Worm (Caenorhabditis elegans) whole organism, L3 larva: ENCODE data around the gene F56D6.23.

Source experiments
- aly-2 ChIP-seq: fragments of 150-350 bp; optimal IDR thresholded peaks from 2 replicates; lab custom pipeline; 2014; ENCODE audit warnings: missing biosample characterization, missing genetic modification characterization
- ama-1 ChIP-seq: fragments of 150-350 bp; optimal IDR thresholded peaks from 2 replicates; lab custom pipeline; 2018
- fos-1 ChIP-seq: fragments of 150-350 bp; optimal IDR thresholded peaks from 2 replicates; lab custom pipeline; 2014; ENCODE audit warnings: missing biosample characterization, missing genetic modification characterization
- hmg-11 ChIP-seq: sonication (generic microtip); optimal IDR thresholded peaks from 2 replicates; lab custom pipeline; 2016; ENCODE audit warnings: missing genetic modification characterization, missing compliant biosample characterization
- lin-15B ChIP-seq: fragments of 150-350 bp; optimal IDR thresholded peaks from 2 replicates; lab custom pipeline; 2014; ENCODE audit warnings: missing biosample characterization, missing genetic modification characterization
- mdl-1 ChIP-seq: fragments of 150-350 bp; optimal IDR thresholded peaks from 2 replicates; lab custom pipeline; 2014; ENCODE audit warnings: missing biosample characterization, missing genetic modification characterization
- pqm-1 ChIP-seq: fragments of 150-350 bp; optimal IDR thresholded peaks from 2 replicates; lab custom pipeline; 2017; ENCODE audit warnings: missing biosample characterization, missing genetic modification characterization, inconsistent platforms
- sea-2 ChIP-seq: fragments of 150-350 bp; sonication (generic microtip); optimal IDR thresholded peaks from 4 replicates; lab custom pipeline; 2014; ENCODE audit warnings: missing biosample characterization, missing genetic modification reagents, missing genetic modification characterization
- tbx-2 ChIP-seq: sonication (generic microtip); optimal IDR thresholded peaks from 2 replicates; lab custom pipeline; 2016; ENCODE audit warnings: mild to moderate bottlenecking, missing genetic modification characterization, missing compliant biosample characterization
- unc-39 ChIP-seq: sonication (generic microtip); optimal IDR thresholded peaks from 4 replicates; lab custom pipeline; 2017; ENCODE audit warnings: missing biosample characterization, missing genetic modification characterization
- zag-1 ChIP-seq: fragments of 150-350 bp; optimal IDR thresholded peaks from 2 replicates; lab custom pipeline; 2014; ENCODE audit warnings: missing biosample characterization, missing genetic modification characterization

DNA sequence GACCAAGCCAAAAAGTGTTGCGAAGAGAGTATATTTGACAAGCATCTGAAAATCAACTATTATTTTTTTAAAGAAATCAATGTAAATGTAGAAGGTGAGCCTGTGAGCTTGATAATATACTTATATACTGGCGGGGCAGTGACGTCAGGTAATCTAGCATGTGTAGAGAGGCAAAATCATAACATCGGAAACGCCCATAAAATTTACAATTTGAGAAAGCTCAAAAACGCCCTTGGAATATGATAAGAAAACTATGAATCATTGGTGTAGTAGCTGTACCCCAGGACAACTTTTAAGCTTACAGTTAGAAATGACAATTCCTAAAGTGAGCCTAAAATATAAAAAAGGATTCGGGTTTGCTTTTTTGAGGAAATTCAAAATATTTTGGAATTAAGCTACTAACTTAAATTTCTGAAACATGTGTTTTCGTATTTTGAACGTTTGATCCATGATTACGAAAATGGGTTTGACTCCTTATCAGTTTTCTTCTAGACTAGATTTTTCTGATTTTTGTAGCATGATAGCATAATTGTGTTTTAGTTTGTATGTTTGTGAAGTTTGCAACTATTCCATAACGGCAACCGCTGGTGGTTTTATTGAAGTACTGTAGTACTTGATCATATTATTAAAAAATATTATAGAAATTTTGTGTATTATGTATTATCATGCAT is 23.5 kb downstream of the F56D6.23 start, which contains the start of gene clec-174:
- TF ChIP-seq fos-1 (tag; lab: Kevin White, UChicago) (no peak), mdl-1 (tag; lab: Kevin White, UChicago) (no peak), unc-39 (tag; lab: Kevin White, UChicago) (no peak), hmg-11 (tag; lab: Kevin White, UChicago) (no peak), sea-2 (GFP tag; lab: Kevin White, UChicago) (no peak), lin-15B (tag; lab: Kevin White, UChicago) (no peak), aly-2 (no peak), ama-1 (lab: Kevin White, UChicago) (no peak), pqm-1 (tag; lab: Kevin White, UChicago) (peak; percentile 22), zag-1 (tag; lab: Kevin White, UChicago) (no peak), tbx-2 (tag; lab: Kevin White, UChicago) (no peak)
